Fruit fly (Drosophila melanogaster) whole organism, adult: ENCODE data around the gene B4.

Source experiments
- CG11617 ChIP-seq: fragments of 200-800 bp; sonication (Bioruptor generic); optimal IDR thresholded peaks from 2 replicates; lab custom pipeline; 2017; ENCODE audit warnings: mild to moderate bottlenecking, missing biosample characterization, missing genetic modification reagents, missing genetic modification characterization
- CG14711 ChIP-seq: fragments of 200-800 bp; sonication (Bioruptor generic); optimal IDR thresholded peaks from 2 replicates; lab custom pipeline; 2018; ENCODE audit warnings: missing biosample characterization, mild to moderate bottlenecking, missing genetic modification characterization, moderate library complexity
- CG7045 ChIP-seq: fragments of 200-800 bp; sonication (Bioruptor generic); optimal IDR thresholded peaks from 2 replicates; lab custom pipeline; 2017; ENCODE audit warnings: missing biosample characterization, mild to moderate bottlenecking, missing genetic modification characterization
- CG7101 ChIP-seq: fragments of 200-800 bp; sonication (Bioruptor generic); optimal IDR thresholded peaks from 2 replicates; lab custom pipeline; 2018; ENCODE audit warnings: missing biosample characterization, mild to moderate bottlenecking, missing genetic modification characterization, moderate library complexity
- Clk ChIP-seq: fragments of 200-800 bp; sonication (Bioruptor generic); optimal IDR thresholded peaks from 2 replicates; lab custom pipeline; 2017; ENCODE audit warnings: missing biosample characterization, missing genetic modification characterization
- Mnt ChIP-seq: fragments of 200-800 bp; sonication (Bioruptor generic); optimal IDR thresholded peaks from 2 replicates; lab custom pipeline; 2016; ENCODE audit warnings: missing biosample characterization, mild to moderate bottlenecking, missing genetic modification characterization
- cnc ChIP-seq, 2 experiments: fragments of >200 bp; optimal IDR thresholded peaks; 2 replicates each; lab custom pipeline; 2017
- ovo ChIP-seq: fragments of 200-800 bp; sonication (Bioruptor generic); optimal IDR thresholded peaks from 2 replicates; lab custom pipeline; 2016; ENCODE audit warnings: missing biosample characterization, missing genetic modification characterization
- tj ChIP-seq: fragments of 200-800 bp; sonication (Bioruptor generic); optimal IDR thresholded peaks from 3 replicates; lab custom pipeline; 2017; ENCODE audit warnings: missing biosample characterization, mild to moderate bottlenecking, missing genetic modification characterization, moderate library complexity

DNA sequence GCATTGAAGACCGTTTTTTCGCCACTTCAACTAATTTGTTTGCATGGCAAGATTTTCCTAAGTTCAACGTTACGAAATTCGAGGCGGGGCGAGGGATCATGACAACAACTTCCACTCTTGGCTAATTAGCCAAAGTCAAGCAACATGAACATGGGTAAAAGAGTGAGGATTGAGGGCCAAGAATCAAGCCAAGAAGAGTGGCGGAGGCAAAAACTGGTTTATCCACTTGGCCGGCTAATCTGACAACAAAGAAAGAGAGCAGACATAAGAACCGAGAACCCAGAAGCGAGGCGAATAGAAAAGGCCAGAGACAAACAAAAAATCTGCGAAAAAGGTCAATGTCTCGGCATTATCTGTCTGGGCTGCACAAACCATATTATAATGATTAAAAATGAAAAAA lies 3.6 kb upstream of the B4 start:
- no peak for TF ChIP-seq cnc (optimal IDR thresholded peaks at IDR 0.05; lab: Kevin White, UChicago)
- TF ChIP-seq tj (GFP tag; lab: Kevin White, UChicago) = no peak
- no peak for TF ChIP-seq Clk (GFP tag; lab: Kevin White, UChicago)
- no peak for TF ChIP-seq CG11617 (GFP tag; lab: Kevin White, UChicago)
- no peak for TF ChIP-seq CG7045 (GFP tag; lab: Kevin White, UChicago)
- TF ChIP-seq Mnt (GFP tag; lab: Kevin White, UChicago) = no peak
- TF ChIP-seq ovo = no peak
- TF ChIP-seq CG14711 (tag; lab: Kevin White, UChicago) = no peak
- TF ChIP-seq CG7101 = no peak
